Worm (Caenorhabditis elegans): ENCODE measurements around the gene rsef-1.

DNA sequence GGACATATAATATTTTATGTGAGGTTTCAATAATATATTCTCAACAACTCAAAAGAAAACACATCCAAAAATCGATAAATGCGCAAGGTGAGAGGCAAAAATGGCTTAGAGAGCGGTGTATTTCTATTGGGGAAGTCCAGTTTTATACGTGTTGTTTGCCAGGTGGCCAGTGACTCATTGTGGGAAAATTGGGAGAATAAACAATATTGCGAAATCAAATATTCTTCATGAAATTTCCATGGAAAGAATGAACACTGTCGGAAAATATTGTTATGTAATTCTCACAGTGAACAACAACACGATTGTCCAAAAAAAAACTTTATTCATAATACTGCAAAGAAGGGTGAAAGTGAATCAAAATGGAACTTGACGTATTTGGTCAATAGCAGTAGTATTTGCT, 28.4 kb upstream of the rsef-1 start:
- no peak for TF ChIP-seq ceh-13 (GFP tag; optimal IDR thresholded peaks at IDR 0.05)
- TF ChIP-seq tbx-37 (GFP tag; conservative IDR thresholded peaks at IDR 0.05) = no peak
- TF ChIP-seq pes-1 (GFP tag; IDR thresholded peaks at IDR 0.05) = no peak
- TF ChIP-seq hnd-1 (tag; optimal IDR thresholded peaks at IDR 0.05) = no peak
- TF ChIP-seq sea-1 (GFP tag; conservative IDR thresholded peaks at IDR 0.05) = no peak
- no peak for TF ChIP-seq tra-4 (tag; optimal IDR thresholded peaks at IDR 0.05)

Measured in whole organism, early embryonic.